Worm (Caenorhabditis elegans) whole organism, L4 larva: Measurements from ENCODE around the gene T26H5.10.

Source experiments
- F44E2.7 ChIP-seq: fragments of 200-800 bp; sonication (Bioruptor generic); IDR thresholded peaks from 2 replicates; pipeline ENCODE4 v2.1.2; 2022; ENCODE audit warnings: missing genetic modification characterization, missing compliant biosample characterization
- F49E8.2 ChIP-seq: sonication (generic microtip); optimal IDR thresholded peaks from 2 replicates; lab custom pipeline; 2016; ENCODE audit warnings: missing compliant biosample characterization, mild to moderate bottlenecking, missing genetic modification characterization, borderline replicate concordance
- Y105C5A.15 ChIP-seq: fragments of 200-800 bp; sonication (Bioruptor generic); IDR thresholded peaks from 2 replicates; pipeline ENCODE4 v1.3.6; 2022; ENCODE audit warnings: missing genetic modification characterization, missing compliant biosample characterization
- Y48G9A.11 ChIP-seq: fragments of 200-800 bp; sonication (Bioruptor generic); IDR thresholded peaks from 2 replicates; pipeline ENCODE4 v1.3.6; 2022; ENCODE audit warnings: missing genetic modification reagents, missing genetic modification characterization, missing compliant biosample characterization
- Y5F2A.4 ChIP-seq: fragments of 200-800 bp; sonication (Bioruptor generic); optimal IDR thresholded peaks from 2 replicates; lab custom pipeline; 2018; ENCODE audit warnings: mild to moderate bottlenecking, missing genetic modification characterization, missing compliant biosample characterization
- Y75B8A.6 ChIP-seq: fragments of 200-800 bp; sonication (Bioruptor generic); IDR thresholded peaks from 2 replicates; pipeline ENCODE4 v1.3.6; 2022; ENCODE audit warnings: missing genetic modification reagents, missing genetic modification characterization, missing compliant biosample characterization
- ZK337.2 ChIP-seq: fragments of 200-800 bp; sonication (Bioruptor generic); IDR thresholded peaks from 2 replicates; pipeline ENCODE4 v1.3.6; 2022; ENCODE audit warnings: missing genetic modification reagents, missing genetic modification characterization, missing compliant biosample characterization
- aha-1 ChIP-seq: fragments of 150-350 bp; peaks from one replicate; lab custom pipeline; 2014; ENCODE audit warnings: missing biosample characterization, missing genetic modification characterization
- arid-1 ChIP-seq: fragments of 200-800 bp; sonication (Bioruptor generic); conservative IDR thresholded peaks from 2 replicates; pipeline ENCODE4 v1.3.6; 2022; ENCODE audit warnings: missing genetic modification reagents, missing genetic modification characterization, missing compliant biosample characterization
- ceh-82 ChIP-seq: sonication (generic microtip); optimal IDR thresholded peaks from 2 replicates; lab custom pipeline; 2017; ENCODE audit warnings: missing biosample characterization, missing genetic modification characterization
- ctbp-1 ChIP-seq: fragments of 200-800 bp; sonication (Bioruptor generic); IDR thresholded peaks from 2 replicates; pipeline ENCODE4 v1.3.6; 2022; ENCODE audit warnings: missing genetic modification reagents, missing genetic modification characterization, missing compliant biosample characterization
- daf-19 ChIP-seq: fragments of 200-800 bp; sonication (Bioruptor generic); conservative IDR thresholded peaks from 2 replicates; pipeline ENCODE4 v1.3.6; 2022; ENCODE audit warnings: missing genetic modification characterization, missing compliant biosample characterization
- dmd-8 ChIP-seq: fragments of 200-800 bp; sonication (Bioruptor generic); IDR thresholded peaks from 2 replicates; pipeline ENCODE4 v1.3.6; 2022; ENCODE audit warnings: missing genetic modification characterization, missing compliant biosample characterization
- dpl-1 ChIP-seq: fragments of 150-350 bp; optimal IDR thresholded peaks from 2 replicates; lab custom pipeline; 2014; ENCODE audit warnings: missing biosample characterization, missing genetic modification reagents, missing genetic modification characterization
- duxl-1 ChIP-seq: sonication (generic microtip); optimal IDR thresholded peaks from 2 replicates; lab custom pipeline; 2016; ENCODE audit warnings: mild to moderate bottlenecking, missing genetic modification characterization, moderate library complexity, missing compliant biosample characterization; ENCODE audit not compliant: poor library complexity
- dve-1 ChIP-seq: sonication (generic microtip); optimal IDR thresholded peaks from 2 replicates; lab custom pipeline; 2017; ENCODE audit warnings: antibody characterized with exemption, mild to moderate bottlenecking, missing genetic modification characterization, missing compliant biosample characterization; ENCODE audit not compliant: insufficient read depth
- egl-43 ChIP-seq: fragments of 200-800 bp; sonication (Bioruptor generic); IDR thresholded peaks from 2 replicates; pipeline ENCODE4 v1.3.6; 2022; ENCODE audit warnings: missing genetic modification reagents, missing genetic modification characterization, missing compliant biosample characterization
- fkh-10 ChIP-seq: fragments of 150-350 bp; optimal IDR thresholded peaks from 2 replicates; lab custom pipeline; 2014; ENCODE audit warnings: missing biosample characterization, missing genetic modification reagents, missing genetic modification characterization
- hif-1 ChIP-seq, 2 experiments: sonication (generic microtip); optimal IDR thresholded peaks; 2 replicates each; lab custom pipeline; 2016 to 2017; ENCODE audit warnings: missing compliant biosample characterization in 2 of 2, missing genetic modification characterization in 2 of 2, missing genetic modification reagents in 2 of 2, missing genotype in 2 of 2, mild to moderate bottlenecking in 1 of 2
- lim-7 ChIP-seq: fragments of 200-800 bp; sonication (Bioruptor generic); IDR thresholded peaks from 2 replicates; pipeline ENCODE4 v1.3.6; 2022; ENCODE audit warnings: missing genetic modification characterization, missing compliant biosample characterization
- lin-1 ChIP-seq: fragments of 200-800 bp; sonication (Bioruptor generic); IDR thresholded peaks from 2 replicates; pipeline ENCODE4 v1.3.6; 2022; ENCODE audit warnings: missing genetic modification reagents, missing genetic modification characterization, missing compliant biosample characterization
- lin-13 ChIP-seq: fragments of 150-350 bp; optimal IDR thresholded peaks from 2 replicates; lab custom pipeline; 2014; ENCODE audit warnings: missing biosample characterization, missing genetic modification reagents, missing genetic modification characterization
- lin-39 ChIP-seq: fragments of 150-350 bp; optimal IDR thresholded peaks from 2 replicates; lab custom pipeline; 2014; ENCODE audit warnings: missing biosample characterization, missing genetic modification reagents, missing genetic modification characterization
- madf-5 ChIP-seq, 2 experiments: fragments of 200-800 bp; sonication (Bioruptor generic); IDR thresholded peaks; 2 replicates each; pipeline ENCODE4 v1.3.6; 2022; ENCODE audit warnings: missing compliant biosample characterization in 2 of 2, missing genetic modification characterization in 2 of 2
- madf-9 ChIP-seq: fragments of 200-800 bp; sonication (Bioruptor generic); conservative IDR thresholded peaks from 2 replicates; pipeline ENCODE4 v1.3.6; 2022; ENCODE audit warnings: missing genetic modification reagents, missing genetic modification characterization, missing compliant biosample characterization
- mdl-1 ChIP-seq, 2 experiments: fragments of 150-350 bp in 1 of 2; sonication (generic microtip) in 1 of 2; optimal IDR thresholded peaks; 2 replicates each; lab custom pipeline; 2014 to 2017; ENCODE audit warnings: missing biosample characterization in 2 of 2, missing genetic modification characterization in 2 of 2
- mdt-29 ChIP-seq: fragments of 200-800 bp; sonication (Bioruptor generic); IDR thresholded peaks from 2 replicates; pipeline ENCODE4 v1.3.6; 2022; ENCODE audit warnings: missing genetic modification reagents, missing genetic modification characterization, missing compliant biosample characterization
- mxl-2 ChIP-seq: fragments of 200-800 bp; sonication (Bioruptor generic); conservative IDR thresholded peaks from 2 replicates; pipeline ENCODE4 v1.3.6; 2022; ENCODE audit warnings: missing genetic modification reagents, missing genetic modification characterization, missing compliant biosample characterization
- nhr-42 ChIP-seq: fragments of 200-800 bp; sonication (Bioruptor generic); IDR thresholded peaks from 2 replicates; pipeline ENCODE4 v1.3.6; 2022; ENCODE audit warnings: missing genetic modification characterization, missing compliant biosample characterization
- pqm-1 ChIP-seq: sonication (generic microtip); optimal IDR thresholded peaks from 2 replicates; lab custom pipeline; 2017; ENCODE audit warnings: missing biosample characterization, missing genetic modification characterization
- saeg-2 ChIP-seq: fragments of 200-800 bp; sonication (Bioruptor generic); IDR thresholded peaks from 2 replicates; pipeline ENCODE4 v1.3.6; 2022; ENCODE audit warnings: missing genetic modification reagents, missing genetic modification characterization, missing compliant biosample characterization
- snpc-1.2 ChIP-seq: fragments of 200-800 bp; sonication (Bioruptor generic); IDR thresholded peaks from 2 replicates; pipeline ENCODE4 v1.3.6; 2022; ENCODE audit warnings: missing genetic modification reagents, missing genetic modification characterization, missing compliant biosample characterization
- tra-1 ChIP-seq: fragments of 200-800 bp; sonication (Bioruptor generic); IDR thresholded peaks from 2 replicates; pipeline ENCODE4 v1.3.6; 2022; ENCODE audit warnings: missing genetic modification reagents, missing genetic modification characterization, missing compliant biosample characterization
- unc-62 ChIP-seq, 3 experiments: fragments of 150-350 bp in 1 of 3; sonication (generic microtip); optimal IDR thresholded peaks in 2 of 3; peaks in 1 of 3; 1 replicate in 1 of 3; 2 replicates in 2 of 3; lab custom pipeline; 2014 to 2017; ENCODE audit warnings: missing biosample characterization in 3 of 3, missing genetic modification characterization in 3 of 3, missing genetic modification reagents in 3 of 3, missing genotype in 1 of 3
- vab-7 ChIP-seq: fragments of 200-800 bp; sonication (Bioruptor generic); IDR thresholded peaks from 2 replicates; pipeline ENCODE4 v1.3.6; 2022; ENCODE audit warnings: missing genetic modification reagents, missing genetic modification characterization, missing compliant biosample characterization
- zfp-2 ChIP-seq: sonication (generic microtip); optimal IDR thresholded peaks from 2 replicates; lab custom pipeline; 2016; ENCODE audit warnings: mild to moderate bottlenecking, missing genetic modification characterization, missing compliant biosample characterization
- ztf-7 ChIP-seq: fragments of 150-350 bp; optimal IDR thresholded peaks from 2 replicates; lab custom pipeline; 2014; ENCODE audit warnings: missing biosample characterization, missing genetic modification characterization

Gene T26H5.10

ce11 chrV:15481374-15481773 lies 37.8 kb upstream of the T26H5.10 start, which contains the start of gene nhr-150:
Gene nhr-150, minus strand, starts transcription at chrV:15481465.
- TF ChIP-seq nhr-42 (GFP tag; lab: Robert Waterston, UW) (no peak), lin-39 (tag; lab: Kevin White, UChicago) (no peak), Y105C5A.15 (GFP tag; lab: Robert Waterston, UW) (no peak), aha-1 (peak; percentile 92), zfp-2 (tag; lab: Kevin White, UChicago) (no peak), fkh-10 (GFP tag; lab: Kevin White, UChicago) (no peak)
- TF ChIP-seq, all 104 proteins: peak for 1

ce11 chrV:15480505-15481075 lies 37.0 kb upstream of the T26H5.10 start:
- TF ChIP-seq madf-9 (0 out of 2 replicates have a peak, but pooled peaks have one; percentile 16), F49E8.2 (no peak), Y48G9A.11 (no peak), ztf-7 (tag; lab: Kevin White, UChicago) (no peak), zfp-2 (tag; lab: Kevin White, UChicago) (no peak), lin-1 (GFP tag; lab: Robert Waterston, UW) (0 out of 2 replicates have a peak, but pooled peaks have one; percentile 43), tra-1 (GFP tag; lab: Robert Waterston, UW) (0 out of 2 replicates have a peak, but pooled peaks have one; percentile 27), hif-1 (tag; optimal IDR thresholded peaks at IDR 0.05; lab: Kevin White, UChicago) (no peak), unc-62 (GFP tag; optimal IDR thresholded peaks at IDR 0.05 in 1 of 2; lab: Kevin White, UChicago) (peak in 1 of 2 experiments; percentile 64), unc-62 (tag; optimal IDR thresholded peaks at IDR 0.05; lab: Kevin White, UChicago) (no peak), mxl-2 (GFP tag; lab: Robert Waterston, UW) (no peak), arid-1 (GFP tag; lab: Robert Waterston, UW) (0 out of 2 replicates have a peak, but pooled peaks have one; percentile 30), vab-7 (GFP tag; lab: Robert Waterston, UW) (0 out of 2 replicates have a peak, but pooled peaks have one; percentile 34), ceh-82 (tag; lab: Kevin White, UChicago) (no peak), egl-43 (peak; percentile 62; the same call in 1 of the 2 replicates), F44E2.7 (GFP tag; lab: Robert Waterston, UW) (no peak), madf-5 (GFP tag; IDR thresholded peaks at IDR 0.05; lab: Robert Waterston, UW) (no peak), Y5F2A.4 (GFP tag; lab: Kevin White, UChicago) (no peak), daf-19 (GFP tag; lab: Robert Waterston, UW) (no peak), mdl-1 (tag; optimal IDR thresholded peaks at IDR 0.05; lab: Kevin White, UChicago) (no peak), mdt-29 (no peak), lin-13 (GFP tag; lab: Kevin White, UChicago) (no peak), dve-1 (peak; percentile 7), saeg-2 (GFP tag; lab: Robert Waterston, UW) (no peak), ctbp-1 (no peak), lim-7 (GFP tag; lab: Robert Waterston, UW) (peak; percentile 64; the same call in 1 of the 2 replicates), dmd-8 (GFP tag; lab: Robert Waterston, UW) (no peak), pqm-1 (tag; lab: Kevin White, UChicago) (no peak), aha-1 (peak; percentile 91), ZK337.2 (no peak), fkh-10 (GFP tag; lab: Kevin White, UChicago) (no peak), dpl-1 (GFP tag; lab: Kevin White, UChicago) (no peak), Y75B8A.6 (no peak), snpc-1.2 (GFP tag; lab: Robert Waterston, UW) (no peak), duxl-1 (tag; lab: Kevin White, UChicago) (no peak)
